Fruit fly (Drosophila melanogaster) S2 (cell line): ENCODE results near the gene CG8814.

Experiments
- CG8478 ChIP-seq: fragments of >200 bp; optimal IDR thresholded peaks from 2 replicates; lab custom pipeline; 2018
- CTCF ChIP-seq, 2 experiments: fragments of >200 bp; optimal IDR thresholded peaks; 2 replicates each; lab custom pipeline; 2018

DNA sequence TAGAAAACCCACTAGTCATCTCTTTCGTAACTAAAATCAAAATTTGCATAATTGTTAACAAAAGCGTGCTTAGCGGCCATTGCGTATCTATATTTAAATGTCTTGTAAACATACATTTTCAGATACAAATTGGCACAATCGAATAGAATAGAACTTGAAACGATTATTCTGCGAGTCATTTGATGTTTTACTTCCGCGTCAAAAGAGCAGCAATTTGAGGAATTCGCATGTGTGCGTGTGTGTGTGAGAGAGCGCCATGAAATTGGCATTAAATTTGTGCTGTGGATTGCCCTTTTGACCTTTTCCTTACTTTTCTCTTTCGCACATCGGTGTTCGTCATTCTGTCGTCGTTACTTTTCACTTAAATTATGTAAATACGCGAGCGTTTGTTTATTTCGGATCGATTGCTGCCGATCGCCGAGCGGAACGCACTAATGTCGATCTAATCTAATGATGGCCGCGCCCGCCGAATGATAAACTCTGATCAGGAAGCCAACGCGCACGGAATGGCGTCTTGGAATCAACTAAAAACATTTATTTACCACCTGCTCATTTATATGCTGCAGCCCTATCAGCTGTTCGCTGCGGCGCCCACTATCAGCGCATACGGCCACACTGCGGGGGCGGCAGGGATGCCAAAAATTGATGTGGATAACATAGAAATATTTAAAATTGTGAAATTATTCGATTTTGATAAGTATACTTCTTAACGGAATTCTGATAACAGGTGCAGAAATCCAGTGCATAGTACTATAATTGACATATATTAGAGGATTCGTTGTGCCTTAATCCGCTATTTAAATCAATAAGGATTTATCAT lies 10.2 kb downstream of the CG8814 start:
- TF ChIP-seq CTCF (optimal IDR thresholded peaks at IDR 0.05; lab: Kevin White, UChicago) (no peak), CG8478 (lab: Kevin White, UChicago) (no peak)
